Worm (Caenorhabditis elegans): ENCODE data around the gene hsp-75.

DNA sequence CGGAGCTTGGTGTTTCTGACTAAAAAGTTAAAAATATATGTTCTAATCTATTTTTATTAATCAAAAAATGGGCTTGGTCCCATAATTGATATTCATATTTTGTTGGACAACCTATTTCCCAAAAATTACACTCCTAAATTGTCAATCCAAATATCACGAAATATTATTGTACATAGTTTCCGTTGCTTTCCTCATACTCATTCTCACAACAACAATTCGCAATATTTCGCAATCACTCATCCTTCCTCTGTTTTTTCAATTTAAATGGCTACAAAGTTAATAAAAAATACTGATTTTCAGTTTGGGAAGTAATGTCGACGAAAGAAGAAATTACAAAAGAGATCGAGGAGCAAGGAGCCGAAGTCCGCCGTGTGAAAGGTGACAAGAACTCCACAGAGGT is 12.2 kb upstream of the hsp-75 start, which contains the start of gene pars-1:
- no peak for TF ChIP-seq snpc-4 (tag; optimal IDR thresholded peaks at IDR 0.05)
- no peak for TF ChIP-seq sox-4 (tag; optimal IDR thresholded peaks at IDR 0.05)
- TF ChIP-seq nhr-11 (tag; optimal IDR thresholded peaks at IDR 0.05) = no peak
- TF ChIP-seq ama-1 (optimal IDR thresholded peaks at IDR 0.05) = no peak
- TF ChIP-seq pag-3 (tag; optimal IDR thresholded peaks at IDR 0.05; ENCODE audit: borderline replicate concordance, insufficient read depth) = no peak
- TF ChIP-seq mep-1 (tag; optimal IDR thresholded peaks at IDR 0.05) = no peak
- no peak for TF ChIP-seq dsc-1 (tag; optimal IDR thresholded peaks at IDR 0.05)
- no peak for TF ChIP-seq unc-62 (GFP tag; optimal IDR thresholded peaks at IDR 0.05)
- no peak for TF ChIP-seq lin-15B (tag; optimal IDR thresholded peaks at IDR 0.05)
- no peak for TF ChIP-seq nhr-77 (tag; optimal IDR thresholded peaks at IDR 0.05)
- no peak for TF ChIP-seq ces-1 (GFP tag; optimal IDR thresholded peaks at IDR 0.05)

Data from whole organism, L1 larva.